Worm (Caenorhabditis elegans): ENCODE data around the gene kcnl-1.

kcnl-1 gene

DNA sequence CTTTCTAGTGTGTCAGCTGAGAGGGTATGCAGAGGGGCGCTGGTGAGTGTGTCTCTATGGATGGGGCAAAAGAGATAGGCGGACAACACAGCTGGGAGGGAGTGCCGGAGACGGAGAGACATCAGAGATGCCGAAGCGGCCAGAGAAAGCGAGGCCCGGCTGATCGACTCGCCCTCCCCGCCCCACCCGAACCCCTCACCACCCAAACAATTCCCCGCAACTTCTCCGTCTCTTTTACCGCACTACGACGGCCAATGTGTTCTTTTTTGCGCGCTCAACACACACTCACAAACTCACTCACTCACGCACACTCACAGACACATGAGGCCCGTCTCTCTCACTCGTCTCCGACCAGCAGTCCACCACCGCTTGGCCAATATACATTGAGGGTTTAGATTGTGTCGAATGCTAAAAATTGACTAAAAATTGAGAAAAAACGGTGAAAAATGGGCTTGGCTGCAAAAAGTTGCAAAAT, 57.3 kb downstream of the kcnl-1 start, which contains the start of gene Y43F8C.3 (continued):
- no peak for TF ChIP-seq hpl-2 (GFP tag; optimal IDR thresholded peaks at IDR 0.05)
- peak; percentile 84 for TF ChIP-seq nhr-85 (tag)
- TF ChIP-seq sptf-1 (tag; optimal IDR thresholded peaks at IDR 0.05), result no peak
- peak; percentile 32 to 46 for TF ChIP-seq efl-1 (optimal IDR thresholded peaks at IDR 0.05)
- peak; percentile 33 to 92 for TF ChIP-seq efl-1 (GFP tag; optimal IDR thresholded peaks at IDR 0.05 in 1 of 2)
- no peak for TF ChIP-seq tlp-1 (tag; optimal IDR thresholded peaks at IDR 0.05)
- TF ChIP-seq nhr-76 (tag; optimal IDR thresholded peaks at IDR 0.05), result no peak
- TF ChIP-seq lir-3 (tag; optimal IDR thresholded peaks at IDR 0.05; ENCODE audit: poor library complexity), result no peak
- TF ChIP-seq unc-130 (tag; optimal IDR thresholded peaks at IDR 0.05), result peak; percentile 91
- TF ChIP-seq ztf-4 (tag; optimal IDR thresholded peaks at IDR 0.05), result no peak
- no peak for TF ChIP-seq ceh-90 (tag; optimal IDR thresholded peaks at IDR 0.05)
- TF ChIP-seq ceh-88 (GFP tag; IDR thresholded peaks at IDR 0.05), result no peak
- TF ChIP-seq lsy-2 (tag; optimal IDR thresholded peaks at IDR 0.05), result peak; percentile 56 to 83
- peak; percentile 12; the same call in 1 of the 2 replicates for TF ChIP-seq grh-1 (GFP tag; IDR thresholded peaks at IDR 0.05)
- peak; percentile 22; the same call in 1 of the 2 replicates for TF ChIP-seq mab-9 (GFP tag; IDR thresholded peaks at IDR 0.05)
- peak; percentile 47 to 69 for TF ChIP-seq lin-35 (GFP tag; optimal IDR thresholded peaks at IDR 0.05)
- TF ChIP-seq dsc-1 (tag; optimal IDR thresholded peaks at IDR 0.05), result no peak
- TF ChIP-seq blmp-1 (tag; optimal IDR thresholded peaks at IDR 0.05), result peak; percentile 61
- no peak for TF ChIP-seq ets-5 (GFP tag; IDR thresholded peaks at IDR 0.05)
- no peak for TF ChIP-seq alr-1 (tag; optimal IDR thresholded peaks at IDR 0.05; ENCODE audit: borderline replicate concordance)
- peak in 1 of 6 experiments; percentile 3 for TF ChIP-seq elt-3 (tag; optimal IDR thresholded peaks at IDR 0.05)
- TF ChIP-seq nhr-12 (tag; optimal IDR thresholded peaks at IDR 0.05), result no peak
- peak; percentile 29 for TF ChIP-seq tbx-2 (tag; optimal IDR thresholded peaks at IDR 0.05)
- no peak for TF ChIP-seq vab-15 (tag; optimal IDR thresholded peaks at IDR 0.05)
- TF ChIP-seq Y116A8C.19 (tag; optimal IDR thresholded peaks at IDR 0.05; ENCODE audit: borderline replicate concordance), result no peak
- TF ChIP-seq pag-3 (tag; optimal IDR thresholded peaks at IDR 0.05; ENCODE audit: borderline replicate concordance, insufficient read depth), result no peak
- TF ChIP-seq fkh-8 (tag; optimal IDR thresholded peaks at IDR 0.05), result peak; percentile 91
- TF ChIP-seq jun-1 (tag; optimal IDR thresholded peaks at IDR 0.05), result peak; percentile 60
- TF ChIP-seq mdl-1 (tag; optimal IDR thresholded peaks at IDR 0.05), result peak in 1 of 2 experiments; percentile 73
- peak; percentile 65 for TF ChIP-seq rnt-1 (tag; optimal IDR thresholded peaks at IDR 0.05)
- TF ChIP-seq isw-1 (GFP tag; IDR thresholded peaks at IDR 0.05), result peak; percentile 41
- peak; percentile 19 for TF ChIP-seq snpc-4 (tag; optimal IDR thresholded peaks at IDR 0.05)
- peak; percentile 64 for TF ChIP-seq skn-1 (tag; optimal IDR thresholded peaks at IDR 0.05)
- TF ChIP-seq lin-13 (GFP tag; optimal IDR thresholded peaks at IDR 0.05), result peak; percentile 76
- peak; percentile 63 for TF ChIP-seq ceh-8 (GFP tag; optimal IDR thresholded peaks at IDR 0.05)
- no peak for TF ChIP-seq ama-1 (optimal IDR thresholded peaks at IDR 0.05)
- TF ChIP-seq unc-62 (GFP tag; optimal IDR thresholded peaks at IDR 0.05), result no peak
- TF ChIP-seq C16A3.4 (tag; optimal IDR thresholded peaks at IDR 0.05), result peak; percentile 88
- no peak for TF ChIP-seq zip-4 (GFP tag; optimal IDR thresholded peaks at IDR 0.05)
- no peak for TF ChIP-seq aha-1 (tag; optimal IDR thresholded peaks at IDR 0.05)

ce11 chrV:19623523-19624312, 58.5 kb downstream of the kcnl-1 start:
- TF ChIP-seq efl-1 (optimal IDR thresholded peaks at IDR 0.05) (no peak), efl-1 (GFP tag; optimal IDR thresholded peaks at IDR 0.05 in 1 of 2) (peak in 1 of 2 experiments; percentile 72), C34B4.2 (tag; optimal IDR thresholded peaks at IDR 0.05) (no peak), zag-1 (tag; optimal IDR thresholded peaks at IDR 0.05) (no peak), sup-37 (GFP tag; optimal IDR thresholded peaks at IDR 0.05) (no peak), nhr-90 (tag; optimal IDR thresholded peaks at IDR 0.05; ENCODE audit: poor library complexity) (no peak), lin-13 (GFP tag; optimal IDR thresholded peaks at IDR 0.05) (no peak), ceh-82 (tag; optimal IDR thresholded peaks at IDR 0.05) (no peak), hlh-4 (tag; optimal IDR thresholded peaks at IDR 0.05) (no peak), ceh-8 (GFP tag; optimal IDR thresholded peaks at IDR 0.05) (no peak), grh-1 (GFP tag; IDR thresholded peaks at IDR 0.05) (no peak), isw-1 (GFP tag; IDR thresholded peaks at IDR 0.05) (no peak), nhr-20 (tag; optimal IDR thresholded peaks at IDR 0.05) (no peak), fkh-4 (tag; optimal IDR thresholded peaks at IDR 0.05; ENCODE audit: borderline replicate concordance) (no peak), lir-3 (tag; optimal IDR thresholded peaks at IDR 0.05; ENCODE audit: poor library complexity) (no peak), elt-3 (tag; optimal IDR thresholded peaks at IDR 0.05) (peak in 1 of 6 experiments; percentile 8), Y116A8C.19 (tag; optimal IDR thresholded peaks at IDR 0.05; ENCODE audit: borderline replicate concordance) (no peak), ets-5 (GFP tag; IDR thresholded peaks at IDR 0.05) (no peak), lsy-2 (tag; optimal IDR thresholded peaks at IDR 0.05) (peak in 1 of 2 experiments; percentile 35), lin-15B (tag; optimal IDR thresholded peaks at IDR 0.05) (no peak), unc-130 (tag; optimal IDR thresholded peaks at IDR 0.05) (no peak), aly-2 (tag; optimal IDR thresholded peaks at IDR 0.05) (no peak)

All from whole organism, L1 larva.